Fruit fly (Drosophila melanogaster): Measurements from ENCODE around the gene Cpsf5.

Cpsf5 gene

dm6 chr3L:9399013-9399750 lies 11.7 kb upstream of the Cpsf5 start, which contains the start of gene CG4080:
CG4080 (minus strand) TSS chr3L:9399227.
- peak; percentile 21 for TF ChIP-seq Sox14 (GFP tag; optimal IDR thresholded peaks at IDR 0.05)
- TF ChIP-seq CG11294 (GFP tag; IDR thresholded peaks at IDR 0.05), result no peak
- no peak for TF ChIP-seq Hr38 (GFP tag; optimal IDR thresholded peaks at IDR 0.05)
- no peak for TF ChIP-seq CG4318 (GFP tag; optimal IDR thresholded peaks at IDR 0.05)
- peak; percentile 79 for TF ChIP-seq Eip78C (GFP tag)
- TF ChIP-seq svp (GFP tag), result peak; percentile 59
- TF ChIP-seq CG32006 (GFP tag; optimal IDR thresholded peaks at IDR 0.05), result no peak
- TF ChIP-seq CG6792 (GFP tag; optimal IDR thresholded peaks at IDR 0.05), result no peak
- peak; percentile 82 for TF ChIP-seq fkh (GFP tag; optimal IDR thresholded peaks at IDR 0.05)
- TF ChIP-seq salr (GFP tag; optimal IDR thresholded peaks at IDR 0.05), result no peak
- TF ChIP-seq fd59A (GFP tag; optimal IDR thresholded peaks at IDR 0.05), result no peak
- no peak for TF ChIP-seq spab (GFP tag; optimal IDR thresholded peaks at IDR 0.05)
- TF ChIP-seq CG6163 (GFP tag; IDR thresholded peaks at IDR 0.05), result no peak
- no peak for TF ChIP-seq CG8319 (GFP tag; optimal IDR thresholded peaks at IDR 0.05)
- TF ChIP-seq achi (GFP tag; optimal IDR thresholded peaks at IDR 0.05), result peak; percentile 5
- TF ChIP-seq OdsH (GFP tag; optimal IDR thresholded peaks at IDR 0.05), result no peak
- TF ChIP-seq Gug (GFP tag; IDR thresholded peaks at IDR 0.05), result no peak
- no peak for TF ChIP-seq Sox15 (GFP tag; optimal IDR thresholded peaks at IDR 0.05)
- TF ChIP-seq cyc (GFP tag; optimal IDR thresholded peaks at IDR 0.05), result peak; percentile 31
- no peak for TF ChIP-seq Lpt (GFP tag; optimal IDR thresholded peaks at IDR 0.05)
- peak; percentile 30 for TF ChIP-seq CG1621 (tag; optimal IDR thresholded peaks at IDR 0.05)
- TF ChIP-seq CG11902 (GFP tag; optimal IDR thresholded peaks at IDR 0.05), result no peak
- TF ChIP-seq CG9139 (GFP tag; optimal IDR thresholded peaks at IDR 0.05), result no peak
- TF ChIP-seq CG10669 (GFP tag; optimal IDR thresholded peaks at IDR 0.05), result no peak
- TF ChIP-seq ss (GFP tag; optimal IDR thresholded peaks at IDR 0.05), result peak in 1 of 2 experiments; percentile 10
- TF ChIP-seq esn (GFP tag; optimal IDR thresholded peaks at IDR 0.05), result peak; percentile 61
- TF ChIP-seq CG8119 (GFP tag; IDR thresholded peaks at IDR 0.05), result no peak
- TF ChIP-seq CG31627 (GFP tag; optimal IDR thresholded peaks at IDR 0.05), result no peak
- TF ChIP-seq Eip75B (GFP tag; optimal IDR thresholded peaks at IDR 0.05), result peak; percentile 7
- TF ChIP-seq Ets96B (tag; optimal IDR thresholded peaks at IDR 0.05), result no peak
- peak; percentile 40 for TF ChIP-seq vri (GFP tag; optimal IDR thresholded peaks at IDR 0.05)
- no peak for TF ChIP-seq CG6808 (GFP tag; optimal IDR thresholded peaks at IDR 0.05)
- no peak for TF ChIP-seq CG11762 (GFP tag; optimal IDR thresholded peaks at IDR 0.05; ENCODE audit: insufficient read depth)
- TF ChIP-seq CG3919 (GFP tag; optimal IDR thresholded peaks at IDR 0.05), result no peak
- peak; percentile 46 for TF ChIP-seq topi (GFP tag; optimal IDR thresholded peaks at IDR 0.05)
- TF ChIP-seq Hr39 (GFP tag; optimal IDR thresholded peaks at IDR 0.05), result no peak
- peak; percentile 26 for TF ChIP-seq CG8632 (GFP tag; optimal IDR thresholded peaks at IDR 0.05)
- TF ChIP-seq CG15336 (GFP tag; IDR thresholded peaks at IDR 0.05), result no peak
- no peak for TF ChIP-seq CG34406 (GFP tag; optimal IDR thresholded peaks at IDR 0.05)
- peak; percentile 37 for TF ChIP-seq lz (GFP tag; optimal IDR thresholded peaks at IDR 0.05)
- TF ChIP-seq Hr4 (GFP tag; optimal IDR thresholded peaks at IDR 0.05), result no peak
- TF ChIP-seq dac (GFP tag; optimal IDR thresholded peaks at IDR 0.05), result no peak
- TF ChIP-seq CG6854 (GFP tag; optimal IDR thresholded peaks at IDR 0.05), result peak; percentile 9
- peak; percentile 43 for TF ChIP-seq CG16779 (tag; optimal IDR thresholded peaks at IDR 0.05)
- TF ChIP-seq CG7368 (GFP tag; optimal IDR thresholded peaks at IDR 0.05), result no peak
- TF ChIP-seq Smox (GFP tag; optimal IDR thresholded peaks at IDR 0.05), result no peak
- TF ChIP-seq Sox102F (GFP tag; optimal IDR thresholded peaks at IDR 0.05), result peak; percentile 64
- TF ChIP-seq CG6276 (GFP tag; optimal IDR thresholded peaks at IDR 0.05), result no peak
- no peak for TF ChIP-seq fd85E (GFP tag; optimal IDR thresholded peaks at IDR 0.05)
- TF ChIP-seq Ets21C (GFP tag; optimal IDR thresholded peaks at IDR 0.05), result no peak
- peak; percentile 64 for TF ChIP-seq Met (GFP tag; optimal IDR thresholded peaks at IDR 0.05)
